Worm (Caenorhabditis elegans): Measurements from ENCODE around the gene F53F4.16.

DNA sequence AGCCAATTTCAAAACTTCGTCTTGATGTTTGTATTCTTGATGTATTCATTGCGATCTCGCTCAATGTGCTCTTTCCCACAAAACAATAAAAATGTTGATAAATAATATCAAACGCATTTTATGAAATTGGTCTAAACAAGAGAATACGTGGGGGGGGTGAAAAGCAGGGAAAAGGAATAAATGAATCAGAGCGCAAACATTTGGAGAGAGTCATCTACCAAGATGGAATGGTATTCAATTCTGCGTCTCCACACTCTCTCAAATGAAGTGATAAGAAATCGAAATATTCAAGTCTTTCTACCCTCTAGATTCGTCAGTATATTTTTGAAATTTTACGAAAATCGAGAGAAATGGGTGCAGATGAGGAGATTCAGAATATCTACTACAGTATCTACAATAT is 40.9 kb downstream of the F53F4.16 start, which contains the start of gene C50B8.5:
- TF ChIP-seq unc-62 (GFP tag; optimal IDR thresholded peaks at IDR 0.05) (no peak), lin-13 (GFP tag; optimal IDR thresholded peaks at IDR 0.05) (no peak), crh-2 (tag; optimal IDR thresholded peaks at IDR 0.05) (no peak), ama-1 (optimal IDR thresholded peaks at IDR 0.05) (no peak), mab-5 (tag; optimal IDR thresholded peaks at IDR 0.05) (no peak), nhr-10 (tag; optimal IDR thresholded peaks at IDR 0.05) (no peak), ceh-82 (tag; optimal IDR thresholded peaks at IDR 0.05) (no peak), mdl-1 (tag; optimal IDR thresholded peaks at IDR 0.05) (no peak), lin-39 (tag; optimal IDR thresholded peaks at IDR 0.05) (no peak), zag-1 (tag; optimal IDR thresholded peaks at IDR 0.05) (no peak), skn-1 (tag; optimal IDR thresholded peaks at IDR 0.05) (no peak)

All from whole organism, L2 larva.